Worm (Caenorhabditis elegans) whole organism, young adult: Measurements from ENCODE around the gene rps-12.

Experiments used
- B0019.2 ChIP-seq: fragments of 200-800 bp; sonication (Bioruptor generic); conservative IDR thresholded peaks from 2 replicates; pipeline ENCODE4 v1.3.6; 2022; ENCODE audit warnings: missing genetic modification reagents, missing genetic modification characterization, missing compliant biosample characterization
- B0035.1 ChIP-seq: sonication (generic microtip); optimal IDR thresholded peaks from 2 replicates; lab custom pipeline; 2016; ENCODE audit warnings: missing genetic modification characterization, mild to moderate bottlenecking, missing compliant biosample characterization, missing genotype, missing genetic modification reagents
- B0336.3 ChIP-seq: fragments of 200-800 bp; sonication (Bioruptor generic); IDR thresholded peaks from 2 replicates; pipeline ENCODE4 v1.3.6; 2022; ENCODE audit warnings: missing genetic modification characterization, missing compliant biosample characterization
- C17E4.6 ChIP-seq: fragments of 200-800 bp; sonication (Bioruptor generic); IDR thresholded peaks from 2 replicates; pipeline ENCODE4 v1.3.6; 2022; ENCODE audit warnings: missing genetic modification reagents, missing genetic modification characterization, missing compliant biosample characterization
- F22D6.2 ChIP-seq: sonication (generic microtip); optimal IDR thresholded peaks from 2 replicates; lab custom pipeline; 2016; ENCODE audit warnings: mild to moderate bottlenecking, missing genetic modification characterization, missing compliant biosample characterization
- F37B4.10 ChIP-seq: fragments of 200-800 bp; sonication (Bioruptor generic); IDR thresholded peaks from 2 replicates; pipeline ENCODE4 v1.3.6; 2022; ENCODE audit warnings: missing genetic modification characterization, missing compliant biosample characterization
- F52B5.7 ChIP-seq: sonication (generic microtip); optimal IDR thresholded peaks from 2 replicates; lab custom pipeline; 2016; ENCODE audit warnings: mild to moderate bottlenecking, missing genetic modification characterization, missing compliant biosample characterization
- F55B11.4 ChIP-seq: sonication (generic microtip); optimal IDR thresholded peaks from 2 replicates; lab custom pipeline; 2016; ENCODE audit warnings: missing compliant biosample characterization, missing genetic modification characterization, borderline replicate concordance; ENCODE audit not compliant: insufficient read depth
- K11D2.4 ChIP-seq: fragments of 200-800 bp; sonication (Bioruptor generic); IDR thresholded peaks from 2 replicates; pipeline ENCODE4 v1.3.6; 2022; ENCODE audit warnings: missing genetic modification reagents, missing genetic modification characterization, missing compliant biosample characterization
- Y53F4B.3 ChIP-seq: fragments of 200-800 bp; sonication (Bioruptor generic); IDR thresholded peaks from 2 replicates; pipeline ENCODE4 v1.3.6; 2022; ENCODE audit warnings: missing genetic modification reagents, missing genetic modification characterization, missing compliant biosample characterization
- Y53G8AR.9 ChIP-seq: fragments of 200-800 bp; sonication (Bioruptor generic); conservative IDR thresholded peaks from 2 replicates; pipeline ENCODE4 v1.3.6; 2022; ENCODE audit warnings: missing genetic modification reagents, missing genetic modification characterization, missing compliant biosample characterization
- Y95B8A.8 ChIP-seq: fragments of 200-800 bp; sonication (Bioruptor generic); IDR thresholded peaks from 2 replicates; pipeline ENCODE4 v1.3.6; 2022; ENCODE audit warnings: missing genetic modification reagents, missing genetic modification characterization, missing compliant biosample characterization
- atf-7 ChIP-seq: sonication (generic microtip); optimal IDR thresholded peaks from 2 replicates; lab custom pipeline; 2017; ENCODE audit warnings: mild to moderate bottlenecking, missing genetic modification characterization, missing compliant biosample characterization
- bed-1 ChIP-seq: fragments of 200-800 bp; sonication (Bioruptor generic); IDR thresholded peaks from 2 replicates; pipeline ENCODE4 v1.3.6; 2022; ENCODE audit warnings: missing genetic modification reagents, missing genetic modification characterization, missing compliant biosample characterization
- bed-2 ChIP-seq: fragments of 200-800 bp; sonication (Bioruptor generic); IDR thresholded peaks from 2 replicates; pipeline ENCODE4 v1.3.6; 2022; ENCODE audit warnings: missing genetic modification reagents, missing genetic modification characterization, missing compliant biosample characterization
- cebp-1 ChIP-seq, 2 experiments: fragments of 200-800 bp in 1 of 2; sonication (Bioruptor generic) in 1 of 2; sonication (generic microtip) in 1 of 2; IDR thresholded peaks in 1 of 2; optimal IDR thresholded peaks in 1 of 2; 2 replicates each; pipeline versions ENCODE4 v1.3.6 to Lab custom; 2017 to 2022; ENCODE audit warnings: missing compliant biosample characterization in 2 of 2, missing genetic modification characterization in 2 of 2, mild to moderate bottlenecking in 1 of 2, missing genetic modification reagents in 1 of 2, moderate library complexity in 1 of 2
- cebp-2 ChIP-seq: fragments of 200-800 bp; sonication (Bioruptor generic); IDR thresholded peaks from 2 replicates; pipeline ENCODE4 v1.3.6; 2022; ENCODE audit warnings: missing genetic modification characterization, missing compliant biosample characterization
- ceh-27 ChIP-seq: fragments of 200-800 bp; sonication (Bioruptor generic); optimal IDR thresholded peaks from 2 replicates; lab custom pipeline; 2018; ENCODE audit warnings: mild to moderate bottlenecking, missing genetic modification characterization, moderate library complexity, missing compliant biosample characterization
- ceh-58 ChIP-seq: fragments of 200-800 bp; sonication (Bioruptor generic); IDR thresholded peaks from 2 replicates; pipeline ENCODE4 v1.3.6; 2022; ENCODE audit warnings: missing genetic modification characterization, missing compliant biosample characterization
- ceh-91 ChIP-seq: fragments of 200-800 bp; sonication (Bioruptor generic); IDR thresholded peaks from 2 replicates; pipeline ENCODE4 v1.3.6; 2022; ENCODE audit warnings: missing genetic modification reagents, missing genetic modification characterization, missing compliant biosample characterization
- chd-7 ChIP-seq: sonication (generic microtip); optimal IDR thresholded peaks from 2 replicates; lab custom pipeline; 2016; ENCODE audit warnings: mild to moderate bottlenecking, missing genetic modification characterization, moderate library complexity, missing compliant biosample characterization
- dpff-1 ChIP-seq: sonication (generic microtip); optimal IDR thresholded peaks from 2 replicates; lab custom pipeline; 2017; ENCODE audit warnings: mild to moderate bottlenecking, missing genetic modification characterization, missing compliant biosample characterization
- dpl-1 ChIP-seq: fragments of 150-350 bp; optimal IDR thresholded peaks from 2 replicates; lab custom pipeline; 2014; ENCODE audit warnings: missing biosample characterization, missing genetic modification reagents, missing genetic modification characterization
- ekl-4 ChIP-seq: fragments of 200-800 bp; sonication (Bioruptor generic); IDR thresholded peaks from 2 replicates; pipeline ENCODE4 v1.3.6; 2022; ENCODE audit warnings: missing genetic modification reagents, missing genetic modification characterization, missing compliant biosample characterization
- hmg-20 ChIP-seq: fragments of 200-800 bp; sonication (Bioruptor generic); IDR thresholded peaks from 2 replicates; pipeline ENCODE4 v1.3.6; 2022; ENCODE audit warnings: missing genetic modification reagents, missing genetic modification characterization, missing compliant biosample characterization
- hsf-1 ChIP-seq: fragments of 200-800 bp; sonication (Bioruptor generic); IDR thresholded peaks from 2 replicates; pipeline ENCODE4 v1.3.6; 2022; ENCODE audit warnings: missing genetic modification reagents, missing genetic modification characterization, missing compliant biosample characterization
- lin-40 ChIP-seq: sonication (generic microtip); optimal IDR thresholded peaks from 2 replicates; lab custom pipeline; 2016; ENCODE audit warnings: missing genetic modification characterization, mild to moderate bottlenecking, missing compliant biosample characterization, missing genotype, missing genetic modification reagents
- lin-54 ChIP-seq: fragments of 200-800 bp; sonication (Bioruptor generic); optimal IDR thresholded peaks from 2 replicates; lab custom pipeline; 2018; ENCODE audit warnings: mild to moderate bottlenecking, missing genetic modification characterization, missing compliant biosample characterization
- lsl-1 ChIP-seq: fragments of 200-800 bp; sonication (Bioruptor generic); optimal IDR thresholded peaks from 2 replicates; lab custom pipeline; 2018; ENCODE audit warnings: mild to moderate bottlenecking, missing genetic modification characterization, moderate library complexity, missing compliant biosample characterization
- lsy-27 ChIP-seq: sonication (generic microtip); optimal IDR thresholded peaks from 2 replicates; lab custom pipeline; 2017; ENCODE audit warnings: missing genetic modification characterization, mild to moderate bottlenecking, missing compliant biosample characterization, antibody characterized with exemption, missing genotype, borderline replicate concordance; ENCODE audit not compliant: insufficient read depth
- madf-10 ChIP-seq: sonication (generic microtip); optimal IDR thresholded peaks from 2 replicates; lab custom pipeline; 2016; ENCODE audit warnings: mild to moderate bottlenecking, missing genetic modification characterization, missing compliant biosample characterization
- madf-6 ChIP-seq: fragments of 200-800 bp; sonication (Bioruptor generic); IDR thresholded peaks from 2 replicates; pipeline ENCODE4 v1.3.6; 2022; ENCODE audit warnings: missing genetic modification reagents, missing genetic modification characterization, missing compliant biosample characterization
- mel-28 ChIP-seq: sonication (generic microtip); optimal IDR thresholded peaks from 2 replicates; lab custom pipeline; 2016; ENCODE audit warnings: borderline replicate concordance, mild to moderate bottlenecking, missing genetic modification characterization, missing compliant biosample characterization
- mes-4 ChIP-seq: sonication (generic microtip); optimal IDR thresholded peaks from 2 replicates; lab custom pipeline; 2016; ENCODE audit warnings: missing genotype, missing genetic modification characterization, missing compliant biosample characterization
- nfya-1 ChIP-seq: sonication (generic microtip); optimal IDR thresholded peaks from 2 replicates; lab custom pipeline; 2017; ENCODE audit warnings: antibody characterized with exemption, missing compliant biosample characterization, missing genetic modification characterization, borderline replicate concordance; ENCODE audit not compliant: insufficient read depth
- nfya-2 ChIP-seq: fragments of 200-800 bp; sonication (Bioruptor generic); IDR thresholded peaks from 2 replicates; pipeline ENCODE4 v1.3.6; 2022; ENCODE audit warnings: missing genetic modification reagents, missing genetic modification characterization, missing compliant biosample characterization
- nhr-120 ChIP-seq: fragments of 200-800 bp; sonication (Bioruptor generic); IDR thresholded peaks from 2 replicates; pipeline ENCODE4 v1.3.6; 2022; ENCODE audit warnings: missing genetic modification characterization, missing compliant biosample characterization
- pbrm-1 ChIP-seq: fragments of 200-800 bp; sonication (Bioruptor generic); IDR thresholded peaks from 2 replicates; pipeline ENCODE4 v1.3.6; 2022; ENCODE audit warnings: missing genetic modification reagents, missing genetic modification characterization, missing compliant biosample characterization
- rpc-1 ChIP-seq, 2 experiments: fragments of 150-350 bp in 1 of 2; sonication (generic microtip) in 1 of 2; optimal IDR thresholded peaks; 2 replicates each; lab custom pipeline; 2014 to 2018; ENCODE audit warnings: missing biosample characterization in 1 of 2, missing genetic modification characterization in 1 of 2, missing genetic modification reagents in 1 of 2, missing genotype in 1 of 2
- sdz-38 ChIP-seq: sonication (generic microtip); optimal IDR thresholded peaks from 2 replicates; lab custom pipeline; 2016; ENCODE audit warnings: missing genotype, missing genetic modification characterization, missing compliant biosample characterization
- snpc-3.4 ChIP-seq: sonication (generic microtip); optimal IDR thresholded peaks from 2 replicates; lab custom pipeline; 2017; ENCODE audit warnings: missing genetic modification characterization, mild to moderate bottlenecking, missing compliant biosample characterization, antibody characterized with exemption, moderate library complexity, missing genotype, missing genetic modification reagents
- tbp1 ChIP-seq: fragments of 200-800 bp; sonication (Bioruptor generic); optimal IDR thresholded peaks from 2 replicates; lab custom pipeline; 2018; ENCODE audit warnings: mild to moderate bottlenecking, missing genetic modification characterization, missing compliant biosample characterization
- tbx-9 ChIP-seq: sonication (generic microtip); optimal IDR thresholded peaks from 2 replicates; lab custom pipeline; 2016; ENCODE audit warnings: borderline replicate concordance, missing genetic modification characterization, inconsistent platforms, missing compliant biosample characterization
- unc-130 ChIP-seq: sonication (generic microtip); optimal IDR thresholded peaks from 2 replicates; lab custom pipeline; 2016; ENCODE audit warnings: missing genetic modification reagents, missing genetic modification characterization, missing compliant biosample characterization
- ztf-22 ChIP-seq: fragments of 200-800 bp; sonication (Bioruptor generic); optimal IDR thresholded peaks from 2 replicates; lab custom pipeline; 2018; ENCODE audit warnings: mild to moderate bottlenecking, missing genetic modification characterization, moderate library complexity, missing compliant biosample characterization
- ztf-26 ChIP-seq: sonication (generic microtip); optimal IDR thresholded peaks from 2 replicates; lab custom pipeline; 2017; ENCODE audit warnings: missing genetic modification characterization, missing compliant biosample characterization

Gene rps-12

ce11 chrIII:5660976-5661375 is 18.1 kb upstream of the rps-12 start, which contains the start of gene F54E7.6:
F54E7.6 (minus strand) TSS chrIII:5661085.
- TF ChIP-seq mel-28 (tag; lab: Kevin White, UChicago), result no peak
- TF ChIP-seq B0336.3, result no peak
- TF ChIP-seq ekl-4 (GFP tag; lab: Robert Waterston, UW), result no peak
- TF ChIP-seq chd-7, result no peak
- TF ChIP-seq Y95B8A.8 (GFP tag; lab: Robert Waterston, UW), result no peak
- TF ChIP-seq dpl-1 (GFP tag; lab: Kevin White, UChicago), result no peak
- no peak for TF ChIP-seq bed-2 (GFP tag; lab: Robert Waterston, UW)
- no peak for TF ChIP-seq ceh-91 (GFP tag; lab: Robert Waterston, UW)

- TF ChIP-seq F52B5.7 (no peak), pbrm-1 (GFP tag; lab: Robert Waterston, UW) (peak; percentile 72; the same call in 1 of the 2 replicates), K11D2.4 (GFP tag; lab: Robert Waterston, UW) (no peak), F37B4.10 (GFP tag; lab: Robert Waterston, UW) (no peak), ceh-58 (GFP tag; lab: Robert Waterston, UW) (no peak), cebp-2 (GFP tag; lab: Robert Waterston, UW) (no peak), F55B11.4 (no peak), sdz-38 (tag; lab: Kevin White, UChicago) (no peak), lin-40 (tag; lab: Kevin White, UChicago) (no peak), atf-7 (no peak), C17E4.6 (GFP tag; lab: Robert Waterston, UW) (peak; percentile 71; the same call in 1 of the 2 replicates), nfya-2 (GFP tag; lab: Robert Waterston, UW) (no peak), ztf-26 (tag; lab: Kevin White, UChicago) (no peak), dpl-1 (GFP tag; lab: Kevin White, UChicago) (peak; percentile 95), mes-4 (tag; lab: Kevin White, UChicago) (no peak), tbp1 (GFP tag; lab: Kevin White, UChicago) (peak; percentile 64), Y53G8AR.9 (GFP tag; lab: Robert Waterston, UW) (peak; percentile 83), lin-54 (GFP tag; lab: Kevin White, UChicago) (peak; percentile 94), tbx-9 (tag; lab: Kevin White, UChicago) (no peak), nfya-1 (tag; lab: Kevin White, UChicago) (no peak), hmg-20 (no peak), ceh-27 (GFP tag; lab: Kevin White, UChicago) (no peak), F22D6.2 (tag; lab: Kevin White, UChicago) (no peak), bed-1 (no peak), B0035.1 (no peak), nhr-120 (GFP tag; lab: Robert Waterston, UW) (no peak), ztf-22 (GFP tag; lab: Kevin White, UChicago) (no peak), lsl-1 (peak; percentile 100), madf-6 (peak; percentile 100), dpff-1 (no peak), snpc-3.4 (tag; lab: Kevin White, UChicago) (peak; percentile 85), B0019.2 (GFP tag; lab: Robert Waterston, UW) (peak; percentile 85), lsy-27 (tag; lab: Kevin White, UChicago) (no peak), hsf-1 (peak; percentile 84), madf-10 (tag; lab: Kevin White, UChicago) (no peak), cebp-1 (GFP tag; IDR thresholded peaks at IDR 0.05; lab: Robert Waterston, UW) (no peak), cebp-1 (tag; optimal IDR thresholded peaks at IDR 0.05; lab: Kevin White, UChicago) (no peak), Y53F4B.3 (no peak), unc-130 (peak; percentile 89), rpc-1 (optimal IDR thresholded peaks at IDR 0.05; lab: Kevin White, UChicago) (no peak), rpc-1 (tag; optimal IDR thresholded peaks at IDR 0.05; lab: Kevin White, UChicago) (no peak)
These were observed 15.6 kb upstream of the rps-12 start for ce11 chrIII:5663521-5663920.
